Worm (Caenorhabditis elegans): Measurements from ENCODE around the gene ZK938.12.

DNA sequence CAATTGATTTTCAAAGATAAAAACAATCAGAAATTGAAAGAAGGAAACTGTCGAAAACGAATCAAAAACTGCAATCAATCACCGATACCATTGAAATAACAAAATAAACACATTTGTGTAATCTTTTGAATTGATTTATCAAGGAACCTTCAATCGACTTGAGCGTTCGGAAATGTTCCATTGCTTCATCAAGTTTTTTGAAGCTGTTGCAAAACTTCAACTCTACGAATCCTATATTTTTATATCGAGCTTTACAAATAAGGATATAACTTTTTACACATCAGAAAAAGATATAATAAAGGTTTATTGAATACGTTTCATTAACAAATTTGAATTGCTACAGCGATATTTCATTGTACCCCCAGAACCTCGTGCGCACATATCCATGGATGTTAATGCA is 41.8 kb downstream of the ZK938.12 start, which contains the start of gene chil-8:
- no peak for TF ChIP-seq dao-5 (tag; optimal IDR thresholded peaks at IDR 0.05)
- TF ChIP-seq him-1 (tag; optimal IDR thresholded peaks at IDR 0.05): no peak
- TF ChIP-seq W03F9.2 (tag; optimal IDR thresholded peaks at IDR 0.05): no peak

All from whole organism, L4/young adult.